Worm (Caenorhabditis elegans): ENCODE results near the gene lgc-25.

The lgc-25 gene

DNA sequence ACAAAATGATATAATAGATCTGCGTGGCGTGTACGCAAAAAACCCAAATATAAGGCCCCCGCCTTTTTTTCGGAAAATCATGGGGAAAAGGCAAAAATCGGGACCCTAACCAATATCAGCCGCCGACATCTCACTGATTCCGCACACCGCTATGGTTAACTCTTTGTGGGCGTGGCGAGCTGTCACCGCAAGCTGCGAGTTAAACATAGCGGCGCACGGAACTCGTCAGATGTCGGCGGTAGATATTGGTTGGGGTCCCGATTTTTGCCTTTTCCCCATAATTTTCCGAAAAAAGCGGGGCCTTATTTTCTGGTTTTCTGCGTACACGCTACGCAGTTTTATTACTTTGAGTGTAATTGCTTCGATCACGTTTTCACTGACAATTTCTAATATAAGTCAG is 42.8 kb downstream of the lgc-25 start:
- TF ChIP-seq peb-1 (tag; optimal IDR thresholded peaks at IDR 0.05): no peak
- TF ChIP-seq ceh-16 (tag; optimal IDR thresholded peaks at IDR 0.05): no peak
- no peak for TF ChIP-seq crh-2 (tag; optimal IDR thresholded peaks at IDR 0.05)
- no peak for TF ChIP-seq ztf-1 (GFP tag; conservative IDR thresholded peaks at IDR 0.05)
- TF ChIP-seq ztf-11 (tag; optimal IDR thresholded peaks at IDR 0.05): no peak
- no peak for TF ChIP-seq unc-39 (tag; optimal IDR thresholded peaks at IDR 0.05)
- TF ChIP-seq lsy-2 (tag; optimal IDR thresholded peaks at IDR 0.05): no peak
- TF ChIP-seq nhr-11 (tag; optimal IDR thresholded peaks at IDR 0.05): no peak
- no peak for TF ChIP-seq nhr-12 (tag; optimal IDR thresholded peaks at IDR 0.05)
- no peak for TF ChIP-seq lin-13 (GFP tag; optimal IDR thresholded peaks at IDR 0.05)
- no peak for TF ChIP-seq F13H6.1 (tag; optimal IDR thresholded peaks at IDR 0.05)
- no peak for TF ChIP-seq nhr-25 (tag; optimal IDR thresholded peaks at IDR 0.05)
- no peak for TF ChIP-seq ceh-82 (tag; optimal IDR thresholded peaks at IDR 0.05)
- TF ChIP-seq ama-1 (optimal IDR thresholded peaks at IDR 0.05): no peak
- no peak for TF ChIP-seq nhr-6 (tag; optimal IDR thresholded peaks at IDR 0.05)

DNA sequence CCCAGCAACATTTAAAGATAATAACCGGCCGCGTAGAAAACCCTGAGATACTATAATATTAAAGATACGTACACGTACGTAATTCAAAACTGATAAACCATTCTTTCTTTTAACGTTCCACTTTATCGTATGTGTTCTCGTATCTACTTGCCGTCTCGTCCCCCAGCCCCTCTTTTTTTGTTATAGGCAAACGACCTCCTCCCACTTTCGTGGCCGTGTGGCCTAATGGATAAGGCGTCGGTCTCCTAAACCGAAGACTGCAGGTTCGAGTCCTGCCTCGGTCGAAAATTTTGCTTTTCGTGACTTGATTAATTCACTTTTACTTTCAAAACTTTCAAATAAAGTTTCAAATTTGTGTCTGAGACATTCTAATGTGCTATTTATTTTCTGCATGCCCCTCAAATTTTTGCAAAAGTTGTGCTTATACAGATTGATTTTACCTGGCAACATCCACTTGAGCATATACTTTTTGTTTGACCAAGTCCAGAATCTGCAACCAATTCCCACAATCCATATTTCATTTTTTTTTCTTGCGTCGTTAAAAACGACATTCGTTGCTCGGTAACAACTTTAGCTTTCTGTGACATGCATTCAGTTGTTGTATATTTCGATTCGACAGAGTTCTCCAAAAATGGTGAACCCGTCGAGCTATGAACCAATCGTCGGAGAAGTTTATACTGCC is 45.9 kb downstream of the lgc-25 start, which contains the start of gene F28H6.7:
Gene F28H6.7 (plus strand): TSS at position 632 of the 682 bp plus-strand sequence.
- TF ChIP-seq mdl-1 (tag; optimal IDR thresholded peaks at IDR 0.05) (no peak), nhr-237 (tag; optimal IDR thresholded peaks at IDR 0.05) (no peak), ztf-1 (GFP tag; conservative IDR thresholded peaks at IDR 0.05) (no peak), nhr-12 (tag; optimal IDR thresholded peaks at IDR 0.05) (no peak), fos-1 (tag; optimal IDR thresholded peaks at IDR 0.05) (peak; percentile 57), Y55F3AM.14 (GFP tag; optimal IDR thresholded peaks at IDR 0.05) (peak; percentile 42), unc-39 (tag; optimal IDR thresholded peaks at IDR 0.05) (no peak), sma-9 (GFP tag; optimal IDR thresholded peaks at IDR 0.05) (peak; percentile 61), sma-9 (tag; optimal IDR thresholded peaks at IDR 0.05) (no peak), gmeb-1 (tag; optimal IDR thresholded peaks at IDR 0.05) (no peak), nhr-21 (tag; optimal IDR thresholded peaks at IDR 0.05) (peak; percentile 51), unc-62 (GFP tag; optimal IDR thresholded peaks at IDR 0.05) (no peak), ama-1 (optimal IDR thresholded peaks at IDR 0.05) (no peak), blmp-1 (tag; optimal IDR thresholded peaks at IDR 0.05; ENCODE audit: insufficient read depth) (no peak), egl-27 (tag; optimal IDR thresholded peaks at IDR 0.05) (no peak), elt-1 (tag; optimal IDR thresholded peaks at IDR 0.05) (no peak), lin-39 (tag; optimal IDR thresholded peaks at IDR 0.05) (no peak), mbf-1 (tag; optimal IDR thresholded peaks at IDR 0.05) (no peak), sma-3 (GFP tag; optimal IDR thresholded peaks at IDR 0.05) (peak; percentile 50), crh-2 (tag; optimal IDR thresholded peaks at IDR 0.05) (peak; percentile 11), R02D3.7 (tag; optimal IDR thresholded peaks at IDR 0.05) (no peak), snpc-4 (tag; optimal IDR thresholded peaks at IDR 0.05) (no peak), ZK546.5 (tag; optimal IDR thresholded peaks at IDR 0.05) (no peak), ztf-4 (tag; optimal IDR thresholded peaks at IDR 0.05) (no peak), ceh-82 (tag; optimal IDR thresholded peaks at IDR 0.05) (no peak), aly-2 (tag; optimal IDR thresholded peaks at IDR 0.05) (no peak), F13H6.1 (tag; optimal IDR thresholded peaks at IDR 0.05) (peak; percentile 30), nhr-129 (tag; optimal IDR thresholded peaks at IDR 0.05) (peak; percentile 54), skn-1 (tag; optimal IDR thresholded peaks at IDR 0.05) (no peak), zag-1 (tag; optimal IDR thresholded peaks at IDR 0.05) (no peak), lin-13 (GFP tag; optimal IDR thresholded peaks at IDR 0.05) (peak; percentile 29), peb-1 (tag; optimal IDR thresholded peaks at IDR 0.05) (no peak), lsy-2 (tag; optimal IDR thresholded peaks at IDR 0.05) (no peak), unc-55 (GFP tag; optimal IDR thresholded peaks at IDR 0.05) (peak; percentile 20), nhr-11 (tag; optimal IDR thresholded peaks at IDR 0.05) (peak; percentile 25), nhr-10 (tag; optimal IDR thresholded peaks at IDR 0.05) (no peak), dmd-4 (tag; optimal IDR thresholded peaks at IDR 0.05) (no peak), nhr-25 (tag; optimal IDR thresholded peaks at IDR 0.05) (no peak)

DNA sequence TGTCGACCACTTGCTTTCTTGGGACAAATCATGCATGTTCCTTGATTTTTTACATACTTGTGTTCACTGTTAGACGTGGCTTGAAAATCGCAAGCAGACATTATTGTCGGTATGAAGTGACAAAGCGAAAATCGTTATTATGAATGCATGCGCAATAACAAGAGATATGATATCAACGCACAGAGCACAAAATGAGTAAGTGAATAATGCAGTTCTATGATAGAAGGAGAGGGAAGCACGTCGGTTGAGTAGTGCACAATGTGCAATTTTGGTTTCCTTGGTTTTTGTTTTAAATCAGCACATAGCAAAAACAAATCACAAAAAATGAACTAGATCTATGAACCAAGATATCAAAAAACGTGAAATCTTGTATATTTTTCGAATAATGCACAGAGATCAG is 48.2 kb downstream of the lgc-25 start, which contains the start of gene nhr-281:
Gene nhr-281 (minus strand): TSS at position 101 of the 400 bp plus-strand sequence.
- TF ChIP-seq aly-2 (tag; optimal IDR thresholded peaks at IDR 0.05) (no peak), skn-1 (tag; optimal IDR thresholded peaks at IDR 0.05) (no peak), dmd-4 (tag; optimal IDR thresholded peaks at IDR 0.05) (no peak), F13H6.1 (tag; optimal IDR thresholded peaks at IDR 0.05) (no peak), mbf-1 (tag; optimal IDR thresholded peaks at IDR 0.05) (no peak), nhr-77 (tag; optimal IDR thresholded peaks at IDR 0.05) (no peak), nhr-25 (tag; optimal IDR thresholded peaks at IDR 0.05) (no peak), sma-3 (GFP tag; optimal IDR thresholded peaks at IDR 0.05) (no peak), ZK546.5 (tag; optimal IDR thresholded peaks at IDR 0.05) (no peak), ztf-11 (tag; optimal IDR thresholded peaks at IDR 0.05) (no peak), sem-4 (tag; optimal IDR thresholded peaks at IDR 0.05) (no peak), mdl-1 (tag; optimal IDR thresholded peaks at IDR 0.05) (no peak), ama-1 (optimal IDR thresholded peaks at IDR 0.05) (no peak), gmeb-1 (tag; optimal IDR thresholded peaks at IDR 0.05) (no peak), nhr-10 (tag; optimal IDR thresholded peaks at IDR 0.05) (no peak), nhr-21 (tag; optimal IDR thresholded peaks at IDR 0.05) (no peak), egl-27 (tag; optimal IDR thresholded peaks at IDR 0.05) (no peak)
